ENCODE assay signal across 3 fruit fly cellular contexts in genomic region chr3L:11205608-11206336, dm6.
TF ChIP-seq lines count a peak whose summit lies in the region.

Gene Plod, minus strand, starts transcription at chr3L:11206016.

TF ChIP-seq in whole organism, adult, 20 proteins besides CTCF, POLR2A, EP300 and RAD21 (continued from another document):
- TF ChIP-seq CG12768 (GFP tag; optimal IDR thresholded peaks at IDR 0.05; lab: Kevin White, UChicago): no peak

TF ChIP-seq in whole organism, embryonic, 481 proteins besides CTCF, POLR2A, EP300 and RAD21 (continued from another document and continues in another):
- TF ChIP-seq CG9932 (GFP tag; IDR thresholded peaks at IDR 0.05; lab: Robert Waterston, UW) (peak; percentile 64), CG8089 (GFP tag; optimal IDR thresholded peaks at IDR 0.05; lab: Kevin White, UChicago) (no peak), sima (GFP tag; optimal IDR thresholded peaks at IDR 0.05; lab: Kevin White, UChicago) (no peak), sna (GFP tag; IDR thresholded peaks at IDR 0.05; lab: Robert Waterston, UW; ENCODE audit: partially characterized antibody) (no peak), scrt (GFP tag; optimal IDR thresholded peaks at IDR 0.05; lab: Kevin White, UChicago) (peak; percentile 43), z (GFP tag; IDR thresholded peaks at IDR 0.05; lab: Robert Waterston, UW) (no peak), Hr39 (optimal IDR thresholded peaks at IDR 0.05; lab: Kevin White, UChicago) (no peak), CG1024 (GFP tag; IDR thresholded peaks at IDR 0.05; lab: Robert Waterston, UW) (peak; percentile 53), ftz-f1 (GFP tag; optimal IDR thresholded peaks at IDR 0.05; lab: Kevin White, UChicago) (no peak), CG17328 (GFP tag; IDR thresholded peaks at IDR 0.05; lab: Robert Waterston, UW) (peak; percentile 59), Bteb2 (GFP tag; optimal IDR thresholded peaks at IDR 0.05; lab: Kevin White, UChicago) (peak; percentile 44), gsb-n (tag; optimal IDR thresholded peaks at IDR 0.05; lab: Kevin White, UChicago) (peak; percentile 24), Eip74EF (GFP tag; optimal IDR thresholded peaks at IDR 0.05; lab: Kevin White, UChicago) (peak; percentile 13 to 53), emc (GFP tag; optimal IDR thresholded peaks at IDR 0.05; lab: Kevin White, UChicago) (no peak), Stat92E (GFP tag; optimal IDR thresholded peaks at IDR 0.05; lab: Kevin White, UChicago) (peak in 1 of 3 experiments; percentile 16), gsb (GFP tag; IDR thresholded peaks at IDR 0.05; lab: Robert Waterston, UW) (no peak), CG5245 (GFP tag; optimal IDR thresholded peaks at IDR 0.05; lab: Kevin White, UChicago) (no peak), Drgx (GFP tag; IDR thresholded peaks at IDR 0.05; lab: Robert Waterston, UW) (peak; percentile 61), abd-A (tag; optimal IDR thresholded peaks at IDR 0.05; lab: Kevin White, UChicago) (no peak), danr (GFP tag; IDR thresholded peaks at IDR 0.05; lab: Robert Waterston, UW) (no peak), kni (GFP tag; optimal IDR thresholded peaks at IDR 0.05; lab: Kevin White, UChicago) (no peak), GATAe (GFP tag; conservative IDR thresholded peaks at IDR 0.05; lab: Robert Waterston, UW) (no peak), MTF-1 (GFP tag; optimal IDR thresholded peaks at IDR 0.05; lab: Kevin White, UChicago; ENCODE audit: borderline replicate concordance) (peak; percentile 45), CG18476 (GFP tag; optimal IDR thresholded peaks at IDR 0.05; lab: Kevin White, UChicago) (no peak), ash1 (GFP tag; optimal IDR thresholded peaks at IDR 0.05; lab: Kevin White, UChicago) (no peak), eve (GFP tag; optimal IDR thresholded peaks at IDR 0.05; lab: Kevin White, UChicago) (no peak), Nf-YB (GFP tag; optimal IDR thresholded peaks at IDR 0.05; lab: Kevin White, UChicago) (no peak), CG6175 (GFP tag; IDR thresholded peaks at IDR 0.05; lab: Robert Waterston, UW) (no peak), CG30431 (GFP tag; optimal IDR thresholded peaks at IDR 0.05; lab: Kevin White, UChicago) (no peak), nau (GFP tag; optimal IDR thresholded peaks at IDR 0.05; lab: Kevin White, UChicago) (no peak), CG10431 (GFP tag; optimal IDR thresholded peaks at IDR 0.05; lab: Kevin White, UChicago) (peak; percentile 16), bigmax (GFP tag; optimal IDR thresholded peaks at IDR 0.05; lab: Kevin White, UChicago) (no peak), Deaf1 (tag; optimal IDR thresholded peaks at IDR 0.05; lab: Kevin White, UChicago) (peak; percentile 67), unc-4 (GFP tag; IDR thresholded peaks at IDR 0.05; lab: Robert Waterston, UW; ENCODE audit: partially characterized antibody) (peak; percentile 51; the same call in 1 of the 2 replicates), CG6689 (GFP tag; IDR thresholded peaks at IDR 0.05; lab: Robert Waterston, UW) (peak; percentile 47), Dll (GFP tag; IDR thresholded peaks at IDR 0.05; lab: Robert Waterston, UW; ENCODE audit: partially characterized antibody) (peak; percentile 50; the same call in 2 of the 4 replicates), CG8388 (GFP tag; optimal IDR thresholded peaks at IDR 0.05; lab: Kevin White, UChicago) (peak; percentile 24), ci (GFP tag; IDR thresholded peaks at IDR 0.05; lab: Robert Waterston, UW) (peak; percentile 76; the same call in 2 of the 3 replicates), btn (GFP tag; optimal IDR thresholded peaks at IDR 0.05; lab: Kevin White, UChicago) (no peak), CG14050 (GFP tag; IDR thresholded peaks at IDR 0.05; lab: Robert Waterston, UW) (peak; percentile 36; the same call in 2 of the 3 replicates), CG17385 (GFP tag; optimal IDR thresholded peaks at IDR 0.05; lab: Kevin White, UChicago) (peak; percentile 19), ATbp (GFP tag; optimal IDR thresholded peaks at IDR 0.05; lab: Kevin White, UChicago) (peak; percentile 24), CG8924 (tag; optimal IDR thresholded peaks at IDR 0.05; lab: Kevin White, UChicago) (peak; percentile 40), Sox100B (GFP tag; optimal IDR thresholded peaks at IDR 0.05; lab: Kevin White, UChicago) (no peak), unpg (GFP tag; optimal IDR thresholded peaks at IDR 0.05; lab: Kevin White, UChicago) (peak; percentile 56), CG12219 (GFP tag; optimal IDR thresholded peaks at IDR 0.05; lab: Kevin White, UChicago) (no peak), ERR (GFP tag; optimal IDR thresholded peaks at IDR 0.05; lab: Kevin White, UChicago) (no peak), CG13624 (GFP tag; optimal IDR thresholded peaks at IDR 0.05; lab: Kevin White, UChicago) (peak; percentile 67), caup (GFP tag; optimal IDR thresholded peaks at IDR 0.05; lab: Kevin White, UChicago; ENCODE audit: severe bottlenecking) (peak; percentile 40), CG3163 (GFP tag; optimal IDR thresholded peaks at IDR 0.05; lab: Kevin White, UChicago) (peak; percentile 4), mirr (GFP tag; optimal IDR thresholded peaks at IDR 0.05; lab: Kevin White, UChicago) (peak; percentile 32), CG6683 (GFP tag; optimal IDR thresholded peaks at IDR 0.05; lab: Kevin White, UChicago) (no peak), Lpt (GFP tag; optimal IDR thresholded peaks at IDR 0.05; lab: Kevin White, UChicago) (no peak), Sin3A (optimal IDR thresholded peaks at IDR 0.05; lab: Kevin White, UChicago) (peak; percentile 5), trh (GFP tag; optimal IDR thresholded peaks at IDR 0.05; lab: Kevin White, UChicago) (no peak), gcm (GFP tag; optimal IDR thresholded peaks at IDR 0.05; lab: Kevin White, UChicago) (peak; percentile 13), CG11247 (GFP tag; IDR thresholded peaks at IDR 0.05; lab: Robert Waterston, UW) (no peak), Xrp1 (GFP tag; IDR thresholded peaks at IDR 0.05; lab: Robert Waterston, UW) (peak; percentile 63; the same call in 1 of the 2 replicates), Tbp (GFP tag; optimal IDR thresholded peaks at IDR 0.05; lab: Kevin White, UChicago) (no peak), CG4360 (GFP tag; IDR thresholded peaks at IDR 0.05; lab: Robert Waterston, UW) (peak; percentile 99), jing (GFP tag; optimal IDR thresholded peaks at IDR 0.05; lab: Kevin White, UChicago) (no peak), MBD-R2 (GFP tag; IDR thresholded peaks at IDR 0.05; lab: Robert Waterston, UW) (peak; percentile 73), CG12659 (GFP tag; optimal IDR thresholded peaks at IDR 0.05; lab: Kevin White, UChicago) (peak; percentile 75), Camta (GFP tag; optimal IDR thresholded peaks at IDR 0.05; lab: Kevin White, UChicago) (peak; percentile 13), E2f2 (GFP tag; IDR thresholded peaks at IDR 0.05; lab: Robert Waterston, UW) (0 out of 2 replicates have a peak, but pooled peaks have one; percentile 39)

TF ChIP-seq in whole organism, prepupa, 60 proteins besides CTCF, POLR2A, EP300 and RAD21 (continued from another document):
- TF ChIP-seq ss (GFP tag; optimal IDR thresholded peaks at IDR 0.05; lab: Kevin White, UChicago) (peak in 1 of 2 experiments; percentile 35), cyc (GFP tag; optimal IDR thresholded peaks at IDR 0.05; lab: Kevin White, UChicago) (peak; percentile 9), eg (GFP tag; IDR thresholded peaks at IDR 0.05; lab: Robert Waterston, UW) (peak; percentile 65; the same call in 2 of the 3 replicates), fkh (GFP tag; optimal IDR thresholded peaks at IDR 0.05; lab: Kevin White, UChicago) (no peak), Lpt (GFP tag; optimal IDR thresholded peaks at IDR 0.05; lab: Kevin White, UChicago) (no peak), CG8319 (GFP tag; optimal IDR thresholded peaks at IDR 0.05; lab: Kevin White, UChicago) (no peak), CG10669 (GFP tag; optimal IDR thresholded peaks at IDR 0.05; lab: Kevin White, UChicago) (no peak), CG16779 (tag; optimal IDR thresholded peaks at IDR 0.05; lab: Kevin White, UChicago) (no peak), Eip75B (GFP tag; optimal IDR thresholded peaks at IDR 0.05; lab: Kevin White, UChicago) (peak; percentile 8), esn (GFP tag; optimal IDR thresholded peaks at IDR 0.05; lab: Kevin White, UChicago) (peak; percentile 31), CG6792 (GFP tag; optimal IDR thresholded peaks at IDR 0.05; lab: Kevin White, UChicago) (no peak), CG8632 (GFP tag; optimal IDR thresholded peaks at IDR 0.05; lab: Kevin White, UChicago) (no peak), CG9139 (GFP tag; optimal IDR thresholded peaks at IDR 0.05; lab: Kevin White, UChicago) (no peak), CG10631 (GFP tag; optimal IDR thresholded peaks at IDR 0.05; lab: Kevin White, UChicago) (no peak), CG11294 (GFP tag; IDR thresholded peaks at IDR 0.05; lab: Robert Waterston, UW) (no peak), dac (GFP tag; optimal IDR thresholded peaks at IDR 0.05; lab: Kevin White, UChicago) (no peak), dsx (GFP tag; optimal IDR thresholded peaks at IDR 0.05; lab: Kevin White, UChicago; ENCODE audit: poor library complexity, severe bottlenecking) (no peak)
TF ChIP-seq in whole organism, prepupa: peak in this region for 17.
